Fruit fly (Drosophila melanogaster) whole organism, embryonic: ENCODE data around the gene CG7548.

Experiments
- Bgb ChIP-seq: fragments of 200-800 bp; sonication (Bioruptor generic); IDR thresholded peaks from 2 replicates; pipeline ENCODE4 v1.3.6; 2022; ENCODE audit warnings: missing biosample characterization, missing genetic modification characterization; ENCODE audit not compliant: partially characterized antibody
- CG10543 ChIP-seq: fragments of 200-800 bp; sonication (Bioruptor generic); optimal IDR thresholded peaks from 3 replicates; lab custom pipeline; 2017; ENCODE audit warnings: missing biosample characterization, mild to moderate bottlenecking, missing genetic modification characterization, moderate library complexity
- CG11247 ChIP-seq: fragments of 200-800 bp; sonication (Bioruptor generic); IDR thresholded peaks from 2 replicates; pipeline ENCODE4 v1.3.6; 2022; ENCODE audit warnings: missing biosample characterization, missing genetic modification characterization
- CG11695 ChIP-seq: fragments of 200-800 bp; sonication (Bioruptor generic); IDR thresholded peaks from 3 replicates; pipeline ENCODE4 v1.3.6; 2022; ENCODE audit warnings: missing biosample characterization, missing genetic modification characterization
- CG12391 ChIP-seq: fragments of 200-800 bp; sonication (Bioruptor generic); optimal IDR thresholded peaks from 3 replicates; lab custom pipeline; 2018; ENCODE audit warnings: missing biosample characterization, mild to moderate bottlenecking, missing genetic modification characterization, moderate library complexity
- CG12744 ChIP-seq: fragments of 200-800 bp; sonication (Bioruptor generic); optimal IDR thresholded peaks from 2 replicates; lab custom pipeline; 2016; ENCODE audit warnings: missing biosample characterization, missing genetic modification characterization
- CG13123 ChIP-seq: fragments of 200-800 bp; sonication (Bioruptor generic); optimal IDR thresholded peaks from 2 replicates; lab custom pipeline; 2016; ENCODE audit warnings: missing biosample characterization, missing genetic modification characterization
- CG16863 ChIP-seq: fragments of 200-800 bp; sonication (Bioruptor generic); optimal IDR thresholded peaks from 3 replicates; lab custom pipeline; 2016; ENCODE audit warnings: missing biosample characterization, missing genetic modification characterization
- CG33213 ChIP-seq: fragments of 200-800 bp; sonication (Bioruptor generic); optimal IDR thresholded peaks from 3 replicates; lab custom pipeline; 2016; ENCODE audit warnings: missing biosample characterization, missing genetic modification characterization
- CG3726 ChIP-seq: fragments of 200-800 bp; sonication (Bioruptor generic); IDR thresholded peaks from 3 replicates; pipeline ENCODE4, ENCODE4 v1.3.6; 2022; ENCODE audit warnings: missing biosample characterization, missing genetic modification characterization
- CG3847 ChIP-seq: fragments of 200-800 bp; sonication (Bioruptor generic); IDR thresholded peaks from 2 replicates; pipeline ENCODE4 v1.3.6; 2022; ENCODE audit warnings: missing biosample characterization, missing genetic modification characterization
- CG7745 ChIP-seq: fragments of 200-800 bp; sonication (Bioruptor generic); optimal IDR thresholded peaks from 2 replicates; lab custom pipeline; 2018; ENCODE audit warnings: missing biosample characterization, mild to moderate bottlenecking, missing genetic modification characterization, moderate library complexity
- CG7987 ChIP-seq: fragments of 200-800 bp; sonication (Bioruptor generic); optimal IDR thresholded peaks from 2 replicates; lab custom pipeline; 2018; ENCODE audit warnings: missing biosample characterization, mild to moderate bottlenecking, missing genetic modification characterization, moderate library complexity
- CG8924 ChIP-seq: fragments of 200-800 bp; optimal IDR thresholded peaks from 3 replicates; lab custom pipeline; 2019; ENCODE audit warnings: missing biosample characterization, mild to moderate bottlenecking, missing genetic modification characterization, moderate library complexity
- CG9797 ChIP-seq: fragments of 200-800 bp; sonication (Bioruptor generic); optimal IDR thresholded peaks from 3 replicates; lab custom pipeline; 2018; ENCODE audit warnings: missing biosample characterization, mild to moderate bottlenecking, missing genetic modification characterization
- CG9876 ChIP-seq: fragments of 200-800 bp; sonication (Bioruptor generic); optimal IDR thresholded peaks from 2 replicates; lab custom pipeline; 2016; ENCODE audit warnings: missing biosample characterization, missing genetic modification characterization
- Chrac-16 ChIP-seq: fragments of 200-800 bp; sonication (Bioruptor generic); optimal IDR thresholded peaks from 3 replicates; lab custom pipeline; 2016; ENCODE audit warnings: missing biosample characterization, missing genetic modification characterization
- CoRest ChIP-seq: fragments of 200-800 bp; sonication (Bioruptor generic); optimal IDR thresholded peaks from 3 replicates; lab custom pipeline; 2018; ENCODE audit warnings: missing biosample characterization, mild to moderate bottlenecking, missing genetic modification characterization, moderate library complexity
- Drgx ChIP-seq: fragments of 200-800 bp; sonication (Bioruptor generic); IDR thresholded peaks from 2 replicates; pipeline ENCODE4 v1.3.6; 2022; ENCODE audit warnings: missing biosample characterization, missing genetic modification characterization
- Hmr ChIP-seq: fragments of 200-800 bp; sonication (Bioruptor generic); optimal IDR thresholded peaks from 3 replicates; lab custom pipeline; 2017; ENCODE audit warnings: mild to moderate bottlenecking, missing biosample characterization, missing genetic modification reagents, missing genetic modification characterization
- Hr51 ChIP-seq, 2 experiments: fragments of 200-800 bp; sonication (Bioruptor generic); optimal IDR thresholded peaks; 2 replicates in 1 of 2; 3 replicates in 1 of 2; lab custom pipeline; 2016 to 2018; ENCODE audit warnings: missing biosample characterization in 2 of 2, missing genetic modification characterization in 2 of 2, mild to moderate bottlenecking in 1 of 2, moderate library complexity in 1 of 2
- Hsf ChIP-seq: fragments of 200-800 bp; sonication (Bioruptor generic); optimal IDR thresholded peaks from 3 replicates; lab custom pipeline; 2016; ENCODE audit warnings: missing biosample characterization, missing genetic modification characterization
- Lpt ChIP-seq: fragments of >200 bp; optimal IDR thresholded peaks from 2 replicates; lab custom pipeline; 2018; ENCODE audit warnings: missing biosample characterization, missing genetic modification characterization
- MTF-1 ChIP-seq: fragments of 200-800 bp; sonication (Bioruptor generic); optimal IDR thresholded peaks from 2 replicates; lab custom pipeline; 2018; ENCODE audit warnings: missing biosample characterization, mild to moderate bottlenecking, missing genetic modification characterization, borderline replicate concordance
- Nf-YB ChIP-seq: fragments of 200-800 bp; sonication (Bioruptor generic); optimal IDR thresholded peaks from 3 replicates; lab custom pipeline; 2019; ENCODE audit warnings: missing biosample characterization, mild to moderate bottlenecking, missing genetic modification characterization, moderate library complexity
- Optix ChIP-seq: fragments of 200-800 bp; sonication (Bioruptor generic); IDR thresholded peaks from 3 replicates; pipeline ENCODE4 v1.3.6; 2022; ENCODE audit warnings: missing biosample characterization, missing genetic modification characterization
- PHDP ChIP-seq: fragments of 200-800 bp; sonication (Bioruptor generic); optimal IDR thresholded peaks from 3 replicates; lab custom pipeline; 2018; ENCODE audit warnings: missing biosample characterization, mild to moderate bottlenecking, missing genetic modification characterization, moderate library complexity
- Taf1 ChIP-seq: fragments of 200-800 bp; sonication (Bioruptor generic); IDR thresholded peaks from 2 replicates; pipeline ENCODE4 v1.3.6; 2022; ENCODE audit warnings: missing biosample characterization, missing genetic modification characterization
- Vsx1 ChIP-seq: fragments of 200-800 bp; sonication (Bioruptor generic); optimal IDR thresholded peaks from 2 replicates; lab custom pipeline; 2017; ENCODE audit warnings: missing biosample characterization, mild to moderate bottlenecking, missing genetic modification characterization, missing genetic modification reagents
- bowl ChIP-seq: fragments of 200-800 bp; sonication (Bioruptor generic); IDR thresholded peaks from 2 replicates; pipeline ENCODE4 v1.3.6; 2022; ENCODE audit warnings: missing biosample characterization, missing genetic modification characterization
- ci ChIP-seq: fragments of 200-800 bp; sonication (Bioruptor generic); IDR thresholded peaks from 3 replicates; pipeline ENCODE4 v1.3.6; 2022; ENCODE audit warnings: missing biosample characterization, missing genetic modification characterization
- crc ChIP-seq: fragments of 200-800 bp; sonication (Bioruptor generic); optimal IDR thresholded peaks from 2 replicates; lab custom pipeline; 2016; ENCODE audit warnings: missing biosample characterization, missing genetic modification characterization
- da ChIP-seq: fragments of 200-800 bp; sonication (Bioruptor generic); optimal IDR thresholded peaks from 2 replicates; lab custom pipeline; 2016; ENCODE audit warnings: missing biosample characterization, missing genetic modification characterization
- emc ChIP-seq: fragments of 200-800 bp; sonication (Bioruptor generic); optimal IDR thresholded peaks from 2 replicates; lab custom pipeline; 2016; ENCODE audit warnings: missing biosample characterization, missing genetic modification characterization
- esg ChIP-seq: fragments of 200-800 bp; sonication (Bioruptor generic); conservative IDR thresholded peaks from 2 replicates; pipeline ENCODE4 v1.3.6; 2022; ENCODE audit warnings: missing biosample characterization, missing genetic modification characterization
- fu2 ChIP-seq: fragments of 200-800 bp; sonication (Bioruptor generic); optimal IDR thresholded peaks from 2 replicates; lab custom pipeline; 2016; ENCODE audit warnings: missing biosample characterization, missing genetic modification characterization
- gcm ChIP-seq: fragments of 200-800 bp; sonication (Bioruptor generic); optimal IDR thresholded peaks from 2 replicates; lab custom pipeline; 2019; ENCODE audit warnings: missing biosample characterization, mild to moderate bottlenecking, missing genetic modification characterization, moderate library complexity
- grau ChIP-seq: fragments of 200-800 bp; optimal IDR thresholded peaks from 3 replicates; lab custom pipeline; 2019; ENCODE audit warnings: missing biosample characterization, mild to moderate bottlenecking, missing genetic modification characterization, moderate library complexity
- gsb-n ChIP-seq: fragments of 200-800 bp; sonication (Bioruptor generic); optimal IDR thresholded peaks from 3 replicates; lab custom pipeline; 2018; ENCODE audit warnings: missing biosample characterization, mild to moderate bottlenecking, missing genetic modification characterization
- gt ChIP-seq: fragments of 200-800 bp; sonication (Bioruptor generic); IDR thresholded peaks from 2 replicates; pipeline ENCODE4 v1.3.6; 2022; ENCODE audit warnings: missing biosample characterization, missing genetic modification characterization
- hbn ChIP-seq: fragments of 200-800 bp; sonication (Bioruptor generic); IDR thresholded peaks from 2 replicates; pipeline ENCODE4 v1.3.6; 2022; ENCODE audit warnings: missing biosample characterization, missing genetic modification characterization; ENCODE audit not compliant: partially characterized antibody
- hth ChIP-seq: fragments of >200 bp; optimal IDR thresholded peaks from 2 replicates; lab custom pipeline; 2017; ENCODE audit warnings: inconsistent platforms
- kay ChIP-seq: fragments of 200-800 bp; sonication (Bioruptor generic); optimal IDR thresholded peaks from 2 replicates; lab custom pipeline; 2016; ENCODE audit warnings: missing biosample characterization, missing genetic modification characterization
- pho ChIP-seq: fragments of 200-800 bp; sonication (Bioruptor generic); optimal IDR thresholded peaks from 2 replicates; lab custom pipeline; 2016; ENCODE audit warnings: missing biosample characterization, missing genetic modification characterization
- prd ChIP-seq, 3 experiments: fragments of >200 bp in 2 of 3; fragments of 200-800 bp in 1 of 3; sonication (Bioruptor generic) in 1 of 3; optimal IDR thresholded peaks in 2 of 3; IDR thresholded peaks in 1 of 3; 2 replicates in 2 of 3; 3 replicates in 1 of 3; pipeline versions ENCODE4 v1.3.6 to Lab custom; 2017 to 2022; ENCODE audit warnings: missing biosample characterization in 1 of 3, missing genetic modification characterization in 1 of 3
- row ChIP-seq: fragments of 200-800 bp; sonication (Bioruptor generic); IDR thresholded peaks from 3 replicates; pipeline ENCODE4 v1.3.6; 2022; ENCODE audit warnings: missing biosample characterization, missing genetic modification characterization
- salm ChIP-seq: fragments of 200-800 bp; sonication (Bioruptor generic); optimal IDR thresholded peaks from 2 replicates; lab custom pipeline; 2018; ENCODE audit warnings: missing biosample characterization, mild to moderate bottlenecking, missing genetic modification characterization
- toy ChIP-seq: fragments of 200-800 bp; sonication (Bioruptor generic); IDR thresholded peaks from 2 replicates; pipeline ENCODE4 v1.3.6; 2022; ENCODE audit warnings: missing biosample characterization, missing genetic modification characterization
- ttk ChIP-seq: fragments of 200-800 bp; sonication (Bioruptor generic); IDR thresholded peaks from 2 replicates; pipeline ENCODE4 v2.1.2; 2022; ENCODE audit warnings: missing biosample characterization, missing genetic modification characterization

The CG7548 gene

dm6 chr3L:7510414-7511384 is 4.7 kb upstream of the CG7548 start, which contains the start of gene CG7546 (continued):
- TF ChIP-seq CG7745 (tag; lab: Kevin White, UChicago): no peak
- TF ChIP-seq gsb-n (tag; lab: Kevin White, UChicago): no peak
- no peak for TF ChIP-seq CG7987 (GFP tag; lab: Kevin White, UChicago)
- TF ChIP-seq prd (optimal IDR thresholded peaks at IDR 0.05; lab: Kevin White, UChicago): no peak
- TF ChIP-seq prd (GFP tag; IDR thresholded peaks at IDR 0.05; lab: Robert Waterston, UW): peak; percentile 52; the same call in 2 of the 3 replicates
- no peak for TF ChIP-seq Nf-YB (GFP tag; lab: Kevin White, UChicago)
- no peak for TF ChIP-seq Bgb (GFP tag; lab: Robert Waterston, UW)
- no peak for TF ChIP-seq CG3726 (GFP tag; lab: Robert Waterston, UW)
- TF ChIP-seq Taf1: no peak
- peak; percentile 73 for TF ChIP-seq CG3847 (GFP tag; lab: Robert Waterston, UW)
- TF ChIP-seq fu2 (GFP tag; lab: Kevin White, UChicago): no peak
- TF ChIP-seq CG13123 (GFP tag; lab: Kevin White, UChicago): no peak
- peak; percentile 16 for TF ChIP-seq CG16863
- TF ChIP-seq emc: no peak
- peak; percentile 72 for TF ChIP-seq CoRest
- no peak for TF ChIP-seq PHDP
- TF ChIP-seq Lpt (GFP tag; lab: Kevin White, UChicago): no peak
- no peak for TF ChIP-seq pho (GFP tag; lab: Kevin White, UChicago)
- peak; percentile 40 for TF ChIP-seq CG9797
- TF ChIP-seq esg: peak; percentile 37; the same call in 1 of the 2 replicates
- peak; percentile 10 for TF ChIP-seq Chrac-16 (GFP tag; lab: Kevin White, UChicago)
- no peak for TF ChIP-seq gt (GFP tag; lab: Robert Waterston, UW)
- no peak for TF ChIP-seq Vsx1
- TF ChIP-seq CG11695 (GFP tag; lab: Robert Waterston, UW): no peak
- TF ChIP-seq Drgx: no peak
- no peak for TF ChIP-seq da (GFP tag; lab: Kevin White, UChicago)
- peak; percentile 41 for TF ChIP-seq CG8924 (tag; lab: Kevin White, UChicago)
- TF ChIP-seq gcm (GFP tag; lab: Kevin White, UChicago): no peak
- peak; percentile 76 for TF ChIP-seq CG12391 (tag; lab: Kevin White, UChicago)
- TF ChIP-seq grau (tag; lab: Kevin White, UChicago): peak; percentile 63
- no peak for TF ChIP-seq CG33213 (GFP tag; lab: Kevin White, UChicago)
- 0 out of 3 replicates have a peak, but pooled peaks have one; percentile 21 for TF ChIP-seq ci (GFP tag; lab: Robert Waterston, UW)
- TF ChIP-seq crc: no peak
- no peak for TF ChIP-seq CG11247
- no peak for TF ChIP-seq hth (lab: Kevin White, UChicago)
- TF ChIP-seq CG10543 (GFP tag; lab: Kevin White, UChicago): peak; percentile 22
- TF ChIP-seq hbn: no peak
- TF ChIP-seq CG9876 (GFP tag; lab: Kevin White, UChicago): no peak
- peak; percentile 80 for TF ChIP-seq row (GFP tag; lab: Robert Waterston, UW)
- TF ChIP-seq CG12744 (GFP tag; lab: Kevin White, UChicago): no peak
- no peak for TF ChIP-seq kay (GFP tag; lab: Kevin White, UChicago)
- TF ChIP-seq salm (tag; lab: Kevin White, UChicago): no peak
- peak; percentile 39 for TF ChIP-seq Hmr
- no peak for TF ChIP-seq bowl (GFP tag; lab: Robert Waterston, UW)
- no peak for TF ChIP-seq toy (GFP tag; lab: Robert Waterston, UW)
- no peak for TF ChIP-seq ttk
- TF ChIP-seq Hsf: peak; percentile 16
- TF ChIP-seq MTF-1: no peak
- no peak for TF ChIP-seq Optix
- TF ChIP-seq Hr51 (GFP tag; optimal IDR thresholded peaks at IDR 0.05; lab: Kevin White, UChicago): peak in 1 of 2 experiments; percentile 40
